Fruit fly (Drosophila melanogaster) whole organism, embryonic: ENCODE data around the gene eIF3d1.

Experiments used
- Awh ChIP-seq: fragments of 200-800 bp; sonication (Bioruptor generic); IDR thresholded peaks from 2 replicates; pipeline ENCODE4, ENCODE4 v1.3.6; 2022; ENCODE audit warnings: missing biosample characterization, missing genetic modification characterization
- BtbVII ChIP-seq: fragments of 200-800 bp; sonication (Bioruptor generic); optimal IDR thresholded peaks from 3 replicates; lab custom pipeline; 2017; ENCODE audit warnings: missing biosample characterization, mild to moderate bottlenecking, missing genetic modification characterization
- CG10431 ChIP-seq: fragments of 200-800 bp; sonication (Bioruptor generic); optimal IDR thresholded peaks from 3 replicates; lab custom pipeline; 2018; ENCODE audit warnings: missing biosample characterization, mild to moderate bottlenecking, missing genetic modification characterization
- CG11504 ChIP-seq: fragments of 200-800 bp; sonication (Bioruptor generic); optimal IDR thresholded peaks from 3 replicates; lab custom pipeline; 2019; ENCODE audit warnings: missing biosample characterization, mild to moderate bottlenecking, missing genetic modification characterization, moderate library complexity
- CG12299 ChIP-seq: fragments of 200-800 bp; sonication (Bioruptor generic); optimal IDR thresholded peaks from 2 replicates; lab custom pipeline; 2018; ENCODE audit warnings: missing biosample characterization, mild to moderate bottlenecking, missing genetic modification characterization
- CG12659 ChIP-seq: fragments of 200-800 bp; sonication (Bioruptor generic); optimal IDR thresholded peaks from 3 replicates; lab custom pipeline; 2017; ENCODE audit warnings: mild to moderate bottlenecking, missing biosample characterization, missing genetic modification reagents, missing genetic modification characterization
- CG13287 ChIP-seq: fragments of 200-800 bp; sonication (Bioruptor generic); IDR thresholded peaks from 2 replicates; pipeline ENCODE4 v1.3.6; 2022; ENCODE audit warnings: missing biosample characterization, missing genetic modification characterization; ENCODE audit not compliant: partially characterized antibody
- CG13424 ChIP-seq: fragments of 200-800 bp; sonication (Bioruptor generic); optimal IDR thresholded peaks from 2 replicates; lab custom pipeline; 2019; ENCODE audit warnings: missing biosample characterization, mild to moderate bottlenecking, missing genetic modification characterization, moderate library complexity
- CG13894 ChIP-seq: fragments of 200-800 bp; sonication (Bioruptor generic); optimal IDR thresholded peaks from 3 replicates; lab custom pipeline; 2018; ENCODE audit warnings: missing biosample characterization, mild to moderate bottlenecking, missing genetic modification characterization, moderate library complexity
- CG1602 ChIP-seq: fragments of 200-800 bp; sonication (Bioruptor generic); optimal IDR thresholded peaks from 3 replicates; lab custom pipeline; 2016; ENCODE audit warnings: missing biosample characterization, missing genetic modification characterization
- CG1647 ChIP-seq: fragments of 200-800 bp; sonication (Bioruptor generic); optimal IDR thresholded peaks from 3 replicates; lab custom pipeline; 2016; ENCODE audit warnings: missing biosample characterization, missing genetic modification characterization
- CG17186 ChIP-seq: fragments of 200-800 bp; sonication (Bioruptor generic); optimal IDR thresholded peaks from 3 replicates; lab custom pipeline; 2017; ENCODE audit warnings: missing biosample characterization, missing genetic modification reagents, missing genetic modification characterization
- CG17361 ChIP-seq: fragments of 200-800 bp; sonication (Bioruptor generic); IDR thresholded peaks from 3 replicates; pipeline ENCODE4 v1.3.6; 2022; ENCODE audit warnings: missing biosample characterization, missing genetic modification characterization
- CG18599 ChIP-seq: fragments of 200-800 bp; sonication (Bioruptor generic); optimal IDR thresholded peaks from 3 replicates; lab custom pipeline; 2017; ENCODE audit warnings: missing biosample characterization, missing genetic modification characterization, mild to moderate bottlenecking, moderate library complexity, missing genetic modification reagents
- CG2120 ChIP-seq: fragments of 200-800 bp; sonication (Bioruptor generic); optimal IDR thresholded peaks from 3 replicates; lab custom pipeline; 2016; ENCODE audit warnings: missing biosample characterization, missing genetic modification characterization
- CG2678 ChIP-seq: fragments of 200-800 bp; sonication (Bioruptor generic); optimal IDR thresholded peaks from 3 replicates; lab custom pipeline; 2019; ENCODE audit warnings: missing biosample characterization, mild to moderate bottlenecking, missing genetic modification characterization, moderate library complexity
- CG30403 ChIP-seq: fragments of 200-800 bp; sonication (Bioruptor generic); optimal IDR thresholded peaks from 3 replicates; lab custom pipeline; 2016; ENCODE audit warnings: missing biosample characterization, missing genetic modification characterization
- CG31441 ChIP-seq: fragments of 200-800 bp; sonication (Bioruptor generic); IDR thresholded peaks from 2 replicates; pipeline ENCODE4 v1.3.6; 2022; ENCODE audit warnings: missing biosample characterization, missing genetic modification characterization
- CG32767 ChIP-seq: fragments of 200-800 bp; sonication (Bioruptor generic); IDR thresholded peaks from 2 replicates; pipeline ENCODE4 v1.3.6; 2022; ENCODE audit warnings: missing biosample characterization, missing genetic modification characterization
- CG33213 ChIP-seq: fragments of 200-800 bp; sonication (Bioruptor generic); optimal IDR thresholded peaks from 3 replicates; lab custom pipeline; 2016; ENCODE audit warnings: missing biosample characterization, missing genetic modification characterization
- CG3995 ChIP-seq: fragments of 200-800 bp; sonication (Bioruptor generic); optimal IDR thresholded peaks from 3 replicates; lab custom pipeline; 2016; ENCODE audit warnings: missing biosample characterization, missing genetic modification characterization
- CG4820 ChIP-seq: fragments of 200-800 bp; sonication (Bioruptor generic); optimal IDR thresholded peaks from 3 replicates; lab custom pipeline; 2016; ENCODE audit warnings: missing biosample characterization, missing genetic modification characterization
- CG6854 ChIP-seq: fragments of 200-800 bp; sonication (Bioruptor generic); optimal IDR thresholded peaks from 3 replicates; lab custom pipeline; 2017; ENCODE audit warnings: missing biosample characterization, mild to moderate bottlenecking, missing genetic modification characterization
- CG7556 ChIP-seq: fragments of 200-800 bp; sonication (Bioruptor generic); optimal IDR thresholded peaks from 2 replicates; lab custom pipeline; 2017; ENCODE audit warnings: missing biosample characterization, mild to moderate bottlenecking, missing genetic modification characterization
- CG7786 ChIP-seq: fragments of 200-800 bp; sonication (Bioruptor generic); optimal IDR thresholded peaks from 2 replicates; lab custom pipeline; 2016; ENCODE audit warnings: missing biosample characterization, missing genetic modification characterization
- CG9727 ChIP-seq: fragments of 200-800 bp; sonication (Bioruptor generic); optimal IDR thresholded peaks from 3 replicates; lab custom pipeline; 2017; ENCODE audit warnings: missing biosample characterization, mild to moderate bottlenecking, missing genetic modification characterization
- CoRest ChIP-seq: fragments of 200-800 bp; sonication (Bioruptor generic); optimal IDR thresholded peaks from 3 replicates; lab custom pipeline; 2018; ENCODE audit warnings: missing biosample characterization, mild to moderate bottlenecking, missing genetic modification characterization, moderate library complexity
- ERR ChIP-seq: fragments of 200-800 bp; sonication (Bioruptor generic); optimal IDR thresholded peaks from 2 replicates; lab custom pipeline; 2016; ENCODE audit warnings: missing biosample characterization, missing genetic modification characterization
- Elba2 ChIP-seq: fragments of 200-800 bp; sonication (Bioruptor generic); optimal IDR thresholded peaks from 3 replicates; lab custom pipeline; 2016; ENCODE audit warnings: missing biosample characterization, missing genetic modification characterization
- Gsc ChIP-seq: fragments of 200-800 bp; sonication (Bioruptor generic); IDR thresholded peaks from 2 replicates; pipeline ENCODE4 v1.3.6; 2022; ENCODE audit warnings: missing biosample characterization, missing genetic modification characterization
- HHEX ChIP-seq: fragments of 200-800 bp; sonication (Bioruptor generic); optimal IDR thresholded peaks from 3 replicates; lab custom pipeline; 2017; ENCODE audit warnings: missing biosample characterization, mild to moderate bottlenecking, missing genetic modification characterization, missing genetic modification reagents
- Hmr ChIP-seq: fragments of 200-800 bp; sonication (Bioruptor generic); optimal IDR thresholded peaks from 3 replicates; lab custom pipeline; 2017; ENCODE audit warnings: mild to moderate bottlenecking, missing biosample characterization, missing genetic modification reagents, missing genetic modification characterization
- Lpt ChIP-seq: fragments of >200 bp; optimal IDR thresholded peaks from 2 replicates; lab custom pipeline; 2018; ENCODE audit warnings: missing biosample characterization, missing genetic modification characterization
- Med ChIP-seq: fragments of 200-800 bp; sonication (Bioruptor generic); peaks from one replicate; lab custom pipeline; 2016; ENCODE audit warnings: missing biosample characterization, missing genetic modification characterization, mild to moderate bottlenecking, inconsistent platforms, moderate library complexity
- Meics ChIP-seq: fragments of 200-800 bp; sonication (Bioruptor generic); optimal IDR thresholded peaks from 2 replicates; lab custom pipeline; 2017; ENCODE audit warnings: missing biosample characterization, mild to moderate bottlenecking, missing genetic modification characterization
- Trl ChIP-seq, 3 experiments: fragments of >200 bp in 2 of 3; fragments of 200-800 bp in 1 of 3; sonication (Bioruptor generic) in 1 of 3; optimal IDR thresholded peaks; 2 replicates in 1 of 3; 3 replicates in 2 of 3; lab custom pipeline; 2016 to 2017; ENCODE audit warnings: missing biosample characterization in 1 of 3, missing genetic modification characterization in 1 of 3
- Xbp1 ChIP-seq: fragments of 200-800 bp; sonication (Bioruptor generic); optimal IDR thresholded peaks from 3 replicates; lab custom pipeline; 2016; ENCODE audit warnings: missing biosample characterization, mild to moderate bottlenecking, missing genetic modification characterization
- ara ChIP-seq: fragments of 200-800 bp; sonication (Bioruptor generic); IDR thresholded peaks from 2 replicates; pipeline ENCODE4 v1.3.6; 2022; ENCODE audit warnings: missing biosample characterization, missing genetic modification characterization
- caup ChIP-seq: fragments of 200-800 bp; sonication (Bioruptor generic); optimal IDR thresholded peaks from 3 replicates; lab custom pipeline; 2017; ENCODE audit warnings: missing biosample characterization, mild to moderate bottlenecking, missing genetic modification characterization, moderate library complexity; ENCODE audit not compliant: severe bottlenecking
- cwo ChIP-seq: fragments of 200-800 bp; sonication (Bioruptor generic); optimal IDR thresholded peaks from 3 replicates; lab custom pipeline; 2017; ENCODE audit warnings: missing biosample characterization, missing genetic modification characterization, mild to moderate bottlenecking, moderate library complexity, missing genetic modification reagents
- dm ChIP-seq: fragments of 200-800 bp; sonication (Bioruptor generic); optimal IDR thresholded peaks from 3 replicates; lab custom pipeline; 2016; ENCODE audit warnings: missing biosample characterization, missing genetic modification characterization
- gem ChIP-seq: fragments of 200-800 bp; sonication (Bioruptor generic); optimal IDR thresholded peaks from 2 replicates; lab custom pipeline; 2019; ENCODE audit warnings: missing biosample characterization, mild to moderate bottlenecking, missing genetic modification characterization, moderate library complexity
- grau ChIP-seq: fragments of 200-800 bp; optimal IDR thresholded peaks from 3 replicates; lab custom pipeline; 2019; ENCODE audit warnings: missing biosample characterization, mild to moderate bottlenecking, missing genetic modification characterization, moderate library complexity
- lilli ChIP-seq: fragments of 200-800 bp; sonication (Bioruptor generic); optimal IDR thresholded peaks from 3 replicates; lab custom pipeline; 2016; ENCODE audit warnings: missing biosample characterization, missing genetic modification characterization
- mam ChIP-seq: fragments of 200-800 bp; sonication (Bioruptor generic); optimal IDR thresholded peaks from 3 replicates; lab custom pipeline; 2016; ENCODE audit warnings: missing biosample characterization, missing genetic modification characterization
- pita ChIP-seq: fragments of 200-800 bp; sonication (Bioruptor generic); optimal IDR thresholded peaks from 2 replicates; lab custom pipeline; 2017; ENCODE audit warnings: missing biosample characterization, mild to moderate bottlenecking, missing genetic modification characterization
- prd ChIP-seq, 3 experiments: fragments of >200 bp in 2 of 3; fragments of 200-800 bp in 1 of 3; sonication (Bioruptor generic) in 1 of 3; optimal IDR thresholded peaks in 2 of 3; IDR thresholded peaks in 1 of 3; 2 replicates in 2 of 3; 3 replicates in 1 of 3; pipeline versions ENCODE4 v1.3.6 to Lab custom; 2017 to 2022; ENCODE audit warnings: missing biosample characterization in 1 of 3, missing genetic modification characterization in 1 of 3
- row ChIP-seq: fragments of 200-800 bp; sonication (Bioruptor generic); IDR thresholded peaks from 3 replicates; pipeline ENCODE4 v1.3.6; 2022; ENCODE audit warnings: missing biosample characterization, missing genetic modification characterization
- sens ChIP-seq: fragments of 200-800 bp; sonication (Bioruptor generic); peaks from one replicate; lab custom pipeline; 2016; ENCODE audit warnings: missing biosample characterization, missing genetic modification characterization
- stc ChIP-seq: fragments of 200-800 bp; sonication (Bioruptor generic); IDR thresholded peaks from 2 replicates; pipeline ENCODE4 v1.3.6; 2022; ENCODE audit warnings: missing biosample characterization, missing genetic modification characterization
- tap ChIP-seq: fragments of 200-800 bp; optimal IDR thresholded peaks from 3 replicates; lab custom pipeline; 2019; ENCODE audit warnings: missing biosample characterization, mild to moderate bottlenecking, missing genetic modification characterization, moderate library complexity

Gene eIF3d1

DNA sequence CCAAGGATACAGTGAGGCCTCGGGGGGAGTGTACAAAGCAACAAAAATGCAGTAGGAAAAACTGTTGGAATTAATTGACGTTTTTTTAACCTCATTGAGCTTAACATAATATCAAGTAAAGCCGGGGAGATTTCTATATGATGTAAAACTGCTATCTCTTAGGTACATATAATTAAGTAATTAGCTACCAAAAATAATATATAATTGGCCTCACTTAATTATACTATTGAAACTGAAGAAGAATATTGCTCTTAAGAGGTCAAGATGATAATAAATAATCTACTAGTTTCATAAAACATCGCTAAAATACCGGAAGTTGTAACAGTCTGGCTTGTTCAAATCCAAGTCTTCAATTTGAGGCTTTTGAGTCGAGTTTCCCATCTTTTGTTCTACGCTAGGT is 12.4 kb upstream of the eIF3d1 start:
- TF ChIP-seq CG17361 (GFP tag; lab: Robert Waterston, UW) (peak; percentile 26; the same call in 1 of the 3 replicates), prd (optimal IDR thresholded peaks at IDR 0.05; lab: Kevin White, UChicago) (no peak), prd (GFP tag; IDR thresholded peaks at IDR 0.05; lab: Robert Waterston, UW) (0 out of 3 replicates have a peak, but pooled peaks have one; percentile 5), sens (GFP tag; lab: Kevin White, UChicago) (peak; percentile 69), lilli (GFP tag; lab: Kevin White, UChicago) (peak; percentile 38), CoRest (peak; percentile 6), cwo (GFP tag; lab: Kevin White, UChicago) (peak; percentile 23), CG31441 (GFP tag; lab: Robert Waterston, UW) (0 out of 2 replicates have a peak, but pooled peaks have one; percentile 17), BtbVII (GFP tag; lab: Kevin White, UChicago) (peak; percentile 31), CG33213 (GFP tag; lab: Kevin White, UChicago) (no peak), pita (GFP tag; lab: Kevin White, UChicago) (no peak), gem (tag; lab: Kevin White, UChicago) (peak; percentile 30), CG11504 (tag; lab: Kevin White, UChicago) (peak; percentile 28), caup (GFP tag; lab: Kevin White, UChicago) (peak; percentile 7), mam (peak; percentile 1), CG32767 (no peak), Lpt (GFP tag; lab: Kevin White, UChicago) (no peak), ara (no peak), CG17186 (GFP tag; lab: Kevin White, UChicago) (no peak), CG7556 (peak; percentile 51), CG2120 (GFP tag; lab: Kevin White, UChicago) (peak; percentile 45), grau (tag; lab: Kevin White, UChicago) (peak; percentile 68), CG7786 (GFP tag; lab: Kevin White, UChicago) (no peak), CG12659 (GFP tag; lab: Kevin White, UChicago) (no peak), CG2678 (peak; percentile 38), CG13424 (tag; lab: Kevin White, UChicago) (peak; percentile 14), CG9727 (GFP tag; lab: Kevin White, UChicago) (peak; percentile 16), row (GFP tag; lab: Robert Waterston, UW) (0 out of 3 replicates have a peak, but pooled peaks have one; percentile 35), Meics (GFP tag; lab: Kevin White, UChicago) (peak; percentile 33), CG18599 (GFP tag; lab: Kevin White, UChicago) (peak; percentile 27), Xbp1 (GFP tag; lab: Kevin White, UChicago) (no peak), Hmr (GFP tag; lab: Kevin White, UChicago) (peak; percentile 10), Awh (no peak), CG30403 (GFP tag; lab: Kevin White, UChicago) (peak; percentile 26), HHEX (GFP tag; lab: Kevin White, UChicago) (peak; percentile 22)
- TF ChIP-seq, all 482 proteins: peak for 24

DNA sequence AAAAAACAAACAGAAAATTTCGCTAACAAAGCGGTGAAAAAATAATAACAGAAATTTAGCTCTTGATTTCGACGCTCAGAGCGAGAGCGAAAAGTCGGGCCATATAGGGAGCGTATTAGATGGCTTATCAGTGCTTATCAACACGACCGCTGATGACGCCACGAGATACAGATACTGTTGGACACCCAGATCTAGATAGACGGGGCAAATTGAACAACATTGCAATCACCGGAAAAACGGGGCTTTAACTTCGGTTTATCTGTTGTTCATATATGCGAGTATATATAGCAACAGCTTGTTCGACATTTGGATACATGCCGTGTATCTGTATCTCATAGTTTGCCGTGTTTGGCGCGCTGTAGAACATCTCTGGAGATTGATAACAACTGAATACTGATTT is 11.3 kb upstream of the eIF3d1 start:
- no peak for TF ChIP-seq CG4820
- no peak for TF ChIP-seq CG13287
- TF ChIP-seq tap (tag; lab: Kevin White, UChicago), result no peak
- peak; percentile 39 for TF ChIP-seq CG13894 (tag; lab: Kevin White, UChicago)
- TF ChIP-seq Med (GFP tag; lab: Kevin White, UChicago), result peak; percentile 13
- TF ChIP-seq ERR (GFP tag; lab: Kevin White, UChicago), result no peak
- TF ChIP-seq CG12299 (tag; lab: Kevin White, UChicago), result no peak
- TF ChIP-seq stc (GFP tag; lab: Robert Waterston, UW), result no peak
- no peak for TF ChIP-seq CG3995
- peak; percentile 3 to 28 for TF ChIP-seq Trl (optimal IDR thresholded peaks at IDR 0.05; lab: Kevin White, UChicago)
- no peak for TF ChIP-seq Trl (GFP tag; optimal IDR thresholded peaks at IDR 0.05; lab: Kevin White, UChicago)
- no peak for TF ChIP-seq CG6854 (GFP tag; lab: Kevin White, UChicago)
- TF ChIP-seq CG1647, result no peak
- no peak for TF ChIP-seq CG10431
- no peak for TF ChIP-seq dm (GFP tag; lab: Kevin White, UChicago)
- TF ChIP-seq Gsc, result no peak
- TF ChIP-seq Elba2 (GFP tag; lab: Kevin White, UChicago), result no peak
- TF ChIP-seq CG1602, result no peak
